Fruit fly (Drosophila melanogaster) Kc167 (cell line): ENCODE measurements around the gene NTPase.

Experiments used
- Myc ChIP-seq: fragments of >200 bp; optimal IDR thresholded peaks from 2 replicates; lab custom pipeline; 2017; ENCODE audit warnings: missing external identifiers
- Sin3A ChIP-seq: fragments of >200 bp; optimal IDR thresholded peaks from 2 replicates; lab custom pipeline; 2018; ENCODE audit warnings: missing external identifiers
- h ChIP-seq: fragments of >200 bp; optimal IDR thresholded peaks from 3 replicates; lab custom pipeline; 2018; ENCODE audit warnings: missing external identifiers
- psq ChIP-seq: fragments of >200 bp; optimal IDR thresholded peaks from 2 replicates; lab custom pipeline; 2017; ENCODE audit warnings: missing external identifiers

- TF ChIP-seq Sin3A (no peak), Myc (lab: Kevin White, UChicago) (no peak), h (lab: Kevin White, UChicago) (no peak), psq (lab: Kevin White, UChicago) (no peak)
Observed at dm6 chr2L:2855773-2856615, 29.7 kb downstream of the NTPase start, which contains the start of the genes CG3104 and RpS21.
